Worm (Caenorhabditis elegans) whole organism, L1 larva: Measurements from ENCODE around the gene srh-200.

Experiments used
- F16B12.6 ChIP-seq: fragments of 150-350 bp; optimal IDR thresholded peaks from 2 replicates; lab custom pipeline; 2014; ENCODE audit warnings: missing biosample characterization, missing genetic modification characterization
- fkh-10 ChIP-seq: sonication (generic microtip); optimal IDR thresholded peaks from 2 replicates; lab custom pipeline; 2017; ENCODE audit warnings: missing biosample characterization, missing genetic modification reagents, missing genetic modification characterization
- lir-3 ChIP-seq: sonication (generic microtip); optimal IDR thresholded peaks from 2 replicates; lab custom pipeline; 2016; ENCODE audit warnings: mild to moderate bottlenecking, missing genetic modification characterization, moderate library complexity, missing compliant biosample characterization; ENCODE audit not compliant: poor library complexity
- lsy-2 ChIP-seq, 2 experiments: fragments of 150-350 bp; optimal IDR thresholded peaks; 2 replicates each; lab custom pipeline; 2014; ENCODE audit warnings: missing biosample characterization in 2 of 2, missing genetic modification characterization in 2 of 2
- mdl-1 ChIP-seq, 2 experiments: fragments of 150-350 bp; optimal IDR thresholded peaks; 2 replicates each; lab custom pipeline; 2014 to 2017; ENCODE audit warnings: missing biosample characterization in 2 of 2, missing genetic modification characterization in 2 of 2, inconsistent platforms in 1 of 2
- nhr-28 ChIP-seq: fragments of 150-350 bp; optimal IDR thresholded peaks from 2 replicates; lab custom pipeline; 2014; ENCODE audit warnings: missing biosample characterization, missing genetic modification characterization
- nhr-76 ChIP-seq: sonication (generic microtip); optimal IDR thresholded peaks from 2 replicates; lab custom pipeline; 2017; ENCODE audit warnings: missing biosample characterization, missing genetic modification characterization
- skn-1 ChIP-seq: fragments of 150-350 bp; optimal IDR thresholded peaks from 2 replicates; lab custom pipeline; 2014; ENCODE audit warnings: missing biosample characterization, missing genetic modification characterization
- snpc-4 ChIP-seq: fragments of 150-350 bp; optimal IDR thresholded peaks from 2 replicates; lab custom pipeline; 2014; ENCODE audit warnings: missing biosample characterization, missing genetic modification characterization
- zag-1 ChIP-seq: fragments of 150-350 bp; optimal IDR thresholded peaks from 2 replicates; lab custom pipeline; 2014; ENCODE audit warnings: missing biosample characterization, missing genetic modification characterization
- ztf-11 ChIP-seq, 2 experiments: sonication (generic microtip); optimal IDR thresholded peaks; 2 replicates each; lab custom pipeline; 2016 to 2017; ENCODE audit warnings: missing genetic modification characterization in 2 of 2, missing biosample characterization in 1 of 2, missing compliant biosample characterization in 1 of 2

DNA sequence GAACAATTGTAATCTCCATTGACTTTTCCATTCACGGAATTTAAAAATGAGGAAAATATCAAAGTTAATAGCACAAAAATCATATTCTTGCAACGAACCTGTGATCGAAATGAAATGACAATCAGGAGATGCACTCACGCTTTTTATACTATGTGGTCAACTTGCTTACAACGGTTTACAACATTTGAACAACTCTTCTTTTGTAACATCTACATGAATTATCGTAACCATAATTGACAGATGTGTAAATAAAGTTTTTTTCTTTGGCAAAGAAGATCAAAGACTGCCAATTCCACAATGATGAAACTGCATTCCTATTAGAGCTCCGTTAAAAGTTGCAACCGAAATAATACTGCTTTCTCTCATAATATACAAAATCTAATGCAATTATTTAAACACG is 13.7 kb downstream of the srh-200 start, which contains the start of gene F07C4.10:
- no peak for TF ChIP-seq mdl-1 (tag; optimal IDR thresholded peaks at IDR 0.05; lab: Kevin White, UChicago)
- TF ChIP-seq ztf-11 (tag; optimal IDR thresholded peaks at IDR 0.05; lab: Kevin White, UChicago): no peak
- TF ChIP-seq snpc-4 (tag; lab: Kevin White, UChicago): no peak
- TF ChIP-seq zag-1: no peak
- TF ChIP-seq lir-3: no peak
- no peak for TF ChIP-seq nhr-76
- no peak for TF ChIP-seq F16B12.6 (tag; lab: Kevin White, UChicago)
- no peak for TF ChIP-seq lsy-2 (tag; optimal IDR thresholded peaks at IDR 0.05; lab: Kevin White, UChicago)
- TF ChIP-seq fkh-10 (GFP tag; lab: Kevin White, UChicago): no peak
- TF ChIP-seq nhr-28 (tag; lab: Kevin White, UChicago): no peak
- TF ChIP-seq skn-1 (tag; lab: Kevin White, UChicago): no peak
